Worm (Caenorhabditis elegans) whole organism, L1 larva: ENCODE data around the gene F22H10.6.

Source experiments
- aly-2 ChIP-seq: fragments of 150-350 bp; optimal IDR thresholded peaks from 2 replicates; lab custom pipeline; 2014; ENCODE audit warnings: missing biosample characterization, missing genetic modification characterization
- ama-1 ChIP-seq: fragments of 150-350 bp; optimal IDR thresholded peaks from 2 replicates; lab custom pipeline; 2014
- dpl-1 ChIP-seq, 3 experiments: fragments of 150-350 bp in 2 of 3; sonication (generic microtip) in 1 of 3; optimal IDR thresholded peaks; 2 replicates each; lab custom pipeline; 2014 to 2017; ENCODE audit warnings: missing biosample characterization in 3 of 3, missing genetic modification characterization in 3 of 3, missing genetic modification reagents in 3 of 3
- fkh-10 ChIP-seq: sonication (generic microtip); optimal IDR thresholded peaks from 2 replicates; lab custom pipeline; 2017; ENCODE audit warnings: missing biosample characterization, missing genetic modification reagents, missing genetic modification characterization
- lin-39 ChIP-seq: fragments of 150-350 bp; optimal IDR thresholded peaks from 2 replicates; lab custom pipeline; 2014; ENCODE audit warnings: missing biosample characterization, missing genetic modification reagents, missing genetic modification characterization
- mdl-1 ChIP-seq, 2 experiments: fragments of 150-350 bp; optimal IDR thresholded peaks; 2 replicates each; lab custom pipeline; 2014 to 2017; ENCODE audit warnings: missing biosample characterization in 2 of 2, missing genetic modification characterization in 2 of 2, inconsistent platforms in 1 of 2
- nhr-12 ChIP-seq: sonication (generic microtip); optimal IDR thresholded peaks from 2 replicates; lab custom pipeline; 2017; ENCODE audit warnings: missing biosample characterization, missing genetic modification characterization
- nhr-237 ChIP-seq: fragments of 150-350 bp; optimal IDR thresholded peaks from 2 replicates; lab custom pipeline; 2014; ENCODE audit warnings: missing biosample characterization, missing genetic modification characterization
- nhr-76 ChIP-seq: sonication (generic microtip); optimal IDR thresholded peaks from 2 replicates; lab custom pipeline; 2017; ENCODE audit warnings: missing biosample characterization, missing genetic modification characterization
- nhr-90 ChIP-seq: sonication (generic microtip); optimal IDR thresholded peaks from 2 replicates; lab custom pipeline; 2016; ENCODE audit warnings: mild to moderate bottlenecking, missing genetic modification characterization, missing compliant biosample characterization; ENCODE audit not compliant: poor library complexity
- tbx-2 ChIP-seq: sonication (generic microtip); optimal IDR thresholded peaks from 2 replicates; lab custom pipeline; 2016; ENCODE audit warnings: missing genetic modification characterization, missing compliant biosample characterization
- xbp-1 ChIP-seq: sonication (generic microtip); optimal IDR thresholded peaks from 2 replicates; lab custom pipeline; 2016; ENCODE audit warnings: missing genetic modification characterization, missing compliant biosample characterization

ce11 chrX:16731167-16731566 is 40.0 kb upstream of the F22H10.6 start:
- TF ChIP-seq xbp-1 (tag; lab: Kevin White, UChicago) (no peak), mdl-1 (tag; optimal IDR thresholded peaks at IDR 0.05; lab: Kevin White, UChicago) (no peak), lin-39 (no peak), dpl-1 (GFP tag; optimal IDR thresholded peaks at IDR 0.05; lab: Kevin White, UChicago) (no peak), fkh-10 (no peak), nhr-76 (tag; lab: Kevin White, UChicago) (no peak), nhr-12 (no peak), aly-2 (tag; lab: Kevin White, UChicago) (no peak), nhr-237 (tag; lab: Kevin White, UChicago) (no peak), ama-1 (lab: Kevin White, UChicago) (no peak), nhr-90 (no peak), tbx-2 (no peak)
